Worm (Caenorhabditis elegans): ENCODE data around the gene srj-23.

The srj-23 gene

DNA sequence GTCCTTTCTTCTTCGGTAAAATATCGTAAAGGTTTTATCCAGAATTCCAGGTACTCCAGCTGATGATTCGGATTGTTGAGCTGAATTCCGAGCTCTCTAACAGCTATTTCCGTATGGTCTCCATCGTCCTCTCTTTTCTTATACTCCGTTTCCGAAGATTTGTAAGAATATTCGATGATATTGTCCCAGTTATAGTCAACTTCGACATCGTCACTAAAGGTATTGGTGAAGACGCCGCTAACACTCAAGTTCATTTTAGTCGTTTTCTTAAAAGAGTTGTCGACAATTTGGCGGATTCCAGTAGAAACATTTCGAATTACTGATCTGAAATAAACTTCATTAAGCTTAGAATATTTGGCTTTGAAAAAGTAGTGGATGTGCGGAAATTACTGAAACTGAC lies 16.3 kb upstream of the srj-23 start:
- TF ChIP-seq ztf-25 (GFP tag; IDR thresholded peaks at IDR 0.05) (no peak), T07F8.4 (tag; optimal IDR thresholded peaks at IDR 0.05) (no peak), lin-54 (GFP tag; optimal IDR thresholded peaks at IDR 0.05) (no peak), unc-130 (GFP tag; optimal IDR thresholded peaks at IDR 0.05) (no peak), C06A6.2 (GFP tag; conservative IDR thresholded peaks at IDR 0.05) (no peak), ccch-3 (GFP tag; optimal IDR thresholded peaks at IDR 0.05) (no peak), bed-2 (GFP tag; IDR thresholded peaks at IDR 0.05) (no peak), nhr-27 (tag; optimal IDR thresholded peaks at IDR 0.05) (no peak), let-607 (tag; optimal IDR thresholded peaks at IDR 0.05) (no peak), F37B4.10 (GFP tag; IDR thresholded peaks at IDR 0.05) (no peak), gei-17 (GFP tag; optimal IDR thresholded peaks at IDR 0.05) (no peak)

DNA sequence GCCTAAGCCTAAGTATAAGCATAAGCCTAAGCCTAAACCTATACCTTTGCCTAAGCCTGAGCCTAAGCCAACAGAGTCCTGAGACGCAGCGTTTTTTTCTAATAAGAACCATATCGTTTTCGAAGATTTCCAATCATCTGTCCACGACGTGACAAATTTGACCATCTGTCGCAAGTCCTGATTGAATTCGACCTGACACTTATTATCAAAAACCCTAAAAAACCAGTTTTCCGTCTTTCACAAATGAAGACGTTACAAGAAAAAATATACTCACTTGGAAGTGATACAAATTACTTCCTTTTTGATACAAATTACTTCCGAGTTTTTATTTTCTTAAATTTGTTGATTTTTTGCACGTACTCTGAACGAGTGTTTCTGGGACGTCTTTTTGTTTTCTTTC lies 13.2 kb upstream of the srj-23 start:
- no peak for TF ChIP-seq efl-1 (GFP tag; optimal IDR thresholded peaks at IDR 0.05)
- no peak for TF ChIP-seq madf-3 (GFP tag; IDR thresholded peaks at IDR 0.05)
- no peak for TF ChIP-seq hlh-12 (tag; optimal IDR thresholded peaks at IDR 0.05)
- TF ChIP-seq F57A8.1 (GFP tag; optimal IDR thresholded peaks at IDR 0.05): no peak
- TF ChIP-seq ceh-40 (GFP tag; IDR thresholded peaks at IDR 0.05): no peak
- no peak for TF ChIP-seq C17E4.6 (GFP tag; IDR thresholded peaks at IDR 0.05)
- TF ChIP-seq atf-7 (tag; optimal IDR thresholded peaks at IDR 0.05): no peak

DNA sequence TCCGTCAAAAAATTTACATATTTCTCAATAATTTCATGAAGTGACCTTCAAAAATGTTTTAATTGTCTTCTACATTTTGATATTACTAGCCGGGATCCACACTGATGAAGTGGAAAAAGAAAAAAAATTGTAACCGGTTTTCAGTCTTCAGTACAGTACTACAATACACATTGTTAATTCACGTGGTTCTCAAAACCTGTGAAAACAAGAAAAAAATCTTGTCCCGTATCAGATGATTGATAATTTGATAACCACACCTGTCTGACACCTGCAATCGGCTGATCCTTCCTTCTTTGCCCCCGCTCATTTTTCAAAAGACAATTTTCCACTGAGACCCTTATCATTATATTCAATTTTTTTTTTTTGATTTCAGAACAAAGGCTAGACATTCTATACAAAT lies 12.6 kb upstream of the srj-23 start, which contains the start of gene R09B5.11:
Gene R09B5.11 (plus strand): TSS at position 374 of the 400 bp plus-strand sequence.
- TF ChIP-seq F39B2.1 (GFP tag; IDR thresholded peaks at IDR 0.05) (no peak), egrh-3 (GFP tag; IDR thresholded peaks at IDR 0.05) (no peak), lin-40 (tag; optimal IDR thresholded peaks at IDR 0.05) (peak; percentile 29), aptf-2 (GFP tag; conservative IDR thresholded peaks at IDR 0.05) (no peak), K11D2.4 (GFP tag; IDR thresholded peaks at IDR 0.05) (peak; percentile 20; the same call in 1 of the 2 replicates), ztf-26 (tag; optimal IDR thresholded peaks at IDR 0.05) (peak; percentile 29), mes-4 (tag; optimal IDR thresholded peaks at IDR 0.05) (no peak), nhr-90 (tag; optimal IDR thresholded peaks at IDR 0.05) (no peak)

DNA sequence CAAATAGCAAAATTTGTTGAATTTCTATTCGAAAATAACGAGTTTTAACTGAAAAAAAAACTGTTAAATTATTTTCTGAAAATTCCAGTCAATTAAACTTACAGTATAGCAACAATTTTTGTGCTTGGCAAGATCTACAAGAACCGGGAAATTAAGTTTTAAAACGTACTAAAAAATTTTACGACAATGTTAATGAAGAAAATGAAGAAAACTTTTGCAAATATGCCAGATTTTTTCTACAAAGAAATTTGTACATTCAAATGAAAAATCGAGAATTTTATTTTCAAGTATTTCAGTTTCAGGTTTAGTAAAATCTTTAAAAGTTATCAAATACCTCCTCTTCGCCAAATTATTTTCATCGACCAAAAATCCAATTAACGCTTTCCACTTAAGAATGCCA lies 9.4 kb upstream of the srj-23 start, which contains the start of gene cnc-11:
Gene cnc-11 (plus strand): TSS at position 301 of the 400 bp plus-strand sequence.
- TF ChIP-seq lsl-1 (GFP tag; optimal IDR thresholded peaks at IDR 0.05): no peak
- no peak for TF ChIP-seq B0035.1 (tag; optimal IDR thresholded peaks at IDR 0.05)
- no peak for TF ChIP-seq athp-1 (tag; optimal IDR thresholded peaks at IDR 0.05)
- TF ChIP-seq atf-7 (tag; optimal IDR thresholded peaks at IDR 0.05): no peak
- no peak for TF ChIP-seq ztf-18 (tag; optimal IDR thresholded peaks at IDR 0.05)
- no peak for TF ChIP-seq mxl-1 (tag; optimal IDR thresholded peaks at IDR 0.05)
- TF ChIP-seq T07F8.4 (tag; optimal IDR thresholded peaks at IDR 0.05): no peak
- TF ChIP-seq mcd-1 (GFP tag; IDR thresholded peaks at IDR 0.05): no peak
- TF ChIP-seq ztf-25 (GFP tag; IDR thresholded peaks at IDR 0.05): no peak
- TF ChIP-seq fkh-3 (tag; optimal IDR thresholded peaks at IDR 0.05): no peak
- no peak for TF ChIP-seq egl-18 (GFP tag; IDR thresholded peaks at IDR 0.05)
- no peak for TF ChIP-seq efl-1 (GFP tag; optimal IDR thresholded peaks at IDR 0.05)
- no peak for TF ChIP-seq hmg-1.2 (GFP tag; IDR thresholded peaks at IDR 0.05)
- TF ChIP-seq ztf-3 (GFP tag; optimal IDR thresholded peaks at IDR 0.05): no peak
- no peak for TF ChIP-seq snpc-3.4 (tag; optimal IDR thresholded peaks at IDR 0.05)
- TF ChIP-seq ztf-6 (GFP tag; IDR thresholded peaks at IDR 0.05): no peak
- TF ChIP-seq sptf-2 (GFP tag; optimal IDR thresholded peaks at IDR 0.05): no peak
